Fruit fly (Drosophila melanogaster): ENCODE results near the gene CG7044.

DNA sequence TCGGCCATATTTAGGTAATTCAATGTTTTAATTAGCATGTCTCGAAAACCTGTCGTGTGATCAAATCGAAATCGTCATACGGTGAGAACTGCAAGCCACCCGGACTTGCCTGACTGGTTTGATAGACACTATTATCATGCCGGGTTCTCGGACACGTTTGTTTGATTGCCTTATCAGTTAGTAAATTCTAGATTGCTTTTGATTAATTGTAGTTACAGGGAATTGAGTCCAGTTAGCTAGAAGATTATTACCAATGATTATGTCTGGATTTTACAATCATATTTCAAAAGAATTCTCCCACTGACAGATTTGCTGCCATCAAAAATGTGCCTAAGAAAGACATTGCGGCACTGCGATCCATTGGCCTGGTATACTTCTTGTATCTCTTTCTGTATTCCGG, 8.2 kb upstream of the CG7044 start:
- TF ChIP-seq woc (GFP tag; optimal IDR thresholded peaks at IDR 0.05) (no peak), Jra (GFP tag; optimal IDR thresholded peaks at IDR 0.05) (no peak), h (GFP tag; optimal IDR thresholded peaks at IDR 0.05) (no peak), pan (optimal IDR thresholded peaks at IDR 0.05) (no peak), Abd-B (GFP tag; optimal IDR thresholded peaks at IDR 0.05) (no peak), rgr (GFP tag; optimal IDR thresholded peaks at IDR 0.05) (no peak), sv (GFP tag; optimal IDR thresholded peaks at IDR 0.05) (no peak), ey (GFP tag; optimal IDR thresholded peaks at IDR 0.05) (no peak), sage (GFP tag; optimal IDR thresholded peaks at IDR 0.05) (no peak), Hr83 (GFP tag; optimal IDR thresholded peaks at IDR 0.05; ENCODE audit: poor library complexity, severe bottlenecking) (no peak), Sp1 (GFP tag; optimal IDR thresholded peaks at IDR 0.05) (no peak), Mio (GFP tag; optimal IDR thresholded peaks at IDR 0.05) (no peak)

Data from whole organism, wandering third instar larva.